Worm (Caenorhabditis elegans) whole organism, L1 larva: ENCODE data around the gene del-5.

ENCODE experiments used
- C04F5.9 ChIP-seq: sonication (generic microtip); optimal IDR thresholded peaks from 2 replicates; lab custom pipeline; 2016; ENCODE audit warnings: missing genetic modification characterization, missing compliant biosample characterization
- ama-1 ChIP-seq: fragments of 150-350 bp; optimal IDR thresholded peaks from 2 replicates; lab custom pipeline; 2014
- ceh-82 ChIP-seq, 3 experiments: fragments of 150-350 bp in 1 of 3; sonication (generic microtip) in 2 of 3; optimal IDR thresholded peaks; 2 replicates each; lab custom pipeline; 2014 to 2017; ENCODE audit warnings: missing biosample characterization in 3 of 3, missing genetic modification characterization in 3 of 3
- dpl-1 ChIP-seq, 3 experiments: fragments of 150-350 bp in 2 of 3; sonication (generic microtip) in 1 of 3; optimal IDR thresholded peaks; 2 replicates each; lab custom pipeline; 2014 to 2017; ENCODE audit warnings: missing biosample characterization in 3 of 3, missing genetic modification characterization in 3 of 3, missing genetic modification reagents in 3 of 3
- egl-13 ChIP-seq: sonication (generic microtip); optimal IDR thresholded peaks from 2 replicates; lab custom pipeline; 2016; ENCODE audit warnings: missing genotype, missing genetic modification reagents, missing genetic modification characterization, missing compliant biosample characterization
- ets-5 ChIP-seq: fragments of 200-800 bp; sonication (Bioruptor generic); IDR thresholded peaks from 2 replicates; pipeline ENCODE4 v1.3.6; 2022; ENCODE audit warnings: missing genetic modification characterization, missing compliant biosample characterization
- fkh-8 ChIP-seq: sonication (generic microtip); optimal IDR thresholded peaks from 2 replicates; lab custom pipeline; 2016; ENCODE audit warnings: mild to moderate bottlenecking, missing genetic modification characterization, missing compliant biosample characterization
- jun-1 ChIP-seq: fragments of 150-350 bp; optimal IDR thresholded peaks from 2 replicates; lab custom pipeline; 2014; ENCODE audit warnings: missing biosample characterization, missing genetic modification reagents, missing genetic modification characterization
- nhr-12 ChIP-seq: sonication (generic microtip); optimal IDR thresholded peaks from 2 replicates; lab custom pipeline; 2017; ENCODE audit warnings: missing biosample characterization, missing genetic modification characterization
- pqm-1 ChIP-seq: sonication (generic microtip); optimal IDR thresholded peaks from 3 replicates; lab custom pipeline; 2017; ENCODE audit warnings: missing biosample characterization, missing genetic modification characterization
- snpc-4 ChIP-seq: fragments of 150-350 bp; optimal IDR thresholded peaks from 2 replicates; lab custom pipeline; 2014; ENCODE audit warnings: missing biosample characterization, missing genetic modification characterization
- zag-1 ChIP-seq: fragments of 150-350 bp; optimal IDR thresholded peaks from 2 replicates; lab custom pipeline; 2014; ENCODE audit warnings: missing biosample characterization, missing genetic modification characterization

DNA sequence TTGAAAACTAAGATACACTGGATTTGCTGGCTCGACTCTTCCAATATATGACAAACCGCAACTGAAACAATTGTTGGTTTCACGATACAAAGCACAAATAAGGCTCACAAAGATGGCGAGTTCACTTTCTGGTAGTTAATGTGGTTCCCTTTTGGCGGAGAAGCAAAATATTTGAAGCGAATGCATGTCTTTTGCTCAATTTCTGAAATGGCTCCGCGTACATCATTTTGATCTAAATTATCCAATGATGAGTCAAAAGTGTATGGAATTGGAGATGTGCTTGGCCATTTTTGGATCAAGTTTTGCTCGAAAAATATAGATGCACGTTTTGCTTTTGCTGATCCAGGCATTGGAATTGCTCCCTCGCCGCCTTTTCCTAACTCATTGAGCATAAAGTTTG lies 46.3 kb downstream of the del-5 start:
- no peak for TF ChIP-seq ceh-82 (tag; optimal IDR thresholded peaks at IDR 0.05; lab: Kevin White, UChicago)
- no peak for TF ChIP-seq jun-1
- no peak for TF ChIP-seq pqm-1 (tag; lab: Kevin White, UChicago)
- no peak for TF ChIP-seq ama-1
- TF ChIP-seq dpl-1 (GFP tag; optimal IDR thresholded peaks at IDR 0.05; lab: Kevin White, UChicago) = no peak
- no peak for TF ChIP-seq fkh-8 (tag; lab: Kevin White, UChicago)
- TF ChIP-seq zag-1 (tag; lab: Kevin White, UChicago) = no peak
- no peak for TF ChIP-seq C04F5.9 (tag; lab: Kevin White, UChicago)
- no peak for TF ChIP-seq ets-5 (GFP tag; lab: Robert Waterston, UW)
- TF ChIP-seq snpc-4 (tag; lab: Kevin White, UChicago) = no peak
- TF ChIP-seq nhr-12 = no peak
- TF ChIP-seq egl-13 (tag; lab: Kevin White, UChicago) = no peak
